Fruit fly (Drosophila melanogaster): ENCODE results near the gene Pbp45.

Gene Pbp45

DNA sequence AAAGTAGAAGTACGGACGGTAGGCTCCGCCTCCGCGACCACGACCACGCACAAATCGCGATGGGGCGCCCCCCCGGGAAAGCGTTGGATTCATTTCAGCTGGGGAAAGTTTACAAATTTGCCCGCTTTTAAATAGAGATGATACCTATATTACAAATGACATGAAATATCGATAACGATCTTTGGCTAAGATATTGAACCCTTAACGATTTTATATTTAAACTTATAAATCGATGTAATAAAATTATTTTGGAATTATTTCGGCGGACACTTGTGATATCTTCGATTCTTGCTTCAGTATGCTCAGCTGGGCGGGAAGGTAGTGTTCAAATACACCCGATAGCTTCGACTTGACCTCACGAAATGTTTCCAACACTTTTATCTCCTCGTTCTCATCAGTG, 6.8 kb downstream of the Pbp45 start, which contains the start of gene rec:
Gene rec, minus strand, starts transcription at position 108 of the 400 bp plus-strand sequence.
- TF ChIP-seq h (optimal IDR thresholded peaks at IDR 0.05) = no peak
- TF ChIP-seq Sin3A (optimal IDR thresholded peaks at IDR 0.05) = no peak
- TF ChIP-seq insv (optimal IDR thresholded peaks at IDR 0.05) = no peak

DNA sequence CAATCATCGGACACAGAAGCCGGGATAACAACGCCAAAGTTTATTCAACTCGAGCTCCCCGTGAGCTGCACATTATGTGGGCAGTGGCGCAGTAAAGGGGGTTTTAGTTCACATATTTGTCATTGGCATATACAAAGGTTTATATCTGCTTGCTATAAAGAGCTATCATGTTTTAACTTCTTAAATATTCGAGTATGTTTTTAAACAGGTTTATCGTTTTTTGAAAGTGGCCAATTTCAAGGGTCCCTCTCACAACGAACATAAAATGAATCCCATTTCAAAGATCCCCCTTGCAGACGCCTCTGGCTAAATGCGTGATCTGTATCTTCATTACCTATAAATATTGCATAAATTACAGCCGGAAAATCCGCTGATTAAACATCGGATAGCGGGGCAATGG, 11.8 kb downstream of the Pbp45 start:
- no peak for TF ChIP-seq insv (optimal IDR thresholded peaks at IDR 0.05)
- no peak for TF ChIP-seq Sin3A (optimal IDR thresholded peaks at IDR 0.05)
- no peak for TF ChIP-seq Myc (optimal IDR thresholded peaks at IDR 0.05)

DNA sequence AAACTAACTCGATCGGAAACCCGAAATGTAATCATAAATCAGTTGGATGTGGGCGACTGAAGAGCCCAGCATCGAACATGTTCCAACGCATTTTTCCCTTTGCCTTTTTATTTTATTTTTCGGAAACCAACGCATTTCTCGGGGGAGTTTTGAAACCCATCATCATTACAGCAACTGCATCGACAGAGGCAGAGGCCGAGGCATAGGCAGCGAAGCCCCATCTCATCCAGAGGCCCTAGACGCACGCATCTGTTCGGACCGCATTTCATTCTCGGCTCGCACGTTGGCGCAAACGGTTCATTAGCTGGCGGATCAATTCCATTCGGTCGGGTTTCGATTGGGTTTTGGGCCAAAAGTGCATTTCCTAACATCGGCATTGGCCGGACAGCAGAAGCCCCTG, 13.8 kb downstream of the Pbp45 start, which contains the start of gene CG4576:
Gene CG4576, plus strand, starts transcription at position 227 of the 400 bp plus-strand sequence.
- TF ChIP-seq Myc (optimal IDR thresholded peaks at IDR 0.05) = no peak
- no peak for TF ChIP-seq h (optimal IDR thresholded peaks at IDR 0.05)
- no peak for TF ChIP-seq psq (optimal IDR thresholded peaks at IDR 0.05)
- no peak for TF ChIP-seq insv (optimal IDR thresholded peaks at IDR 0.05)
- no peak for TF ChIP-seq Sin3A (optimal IDR thresholded peaks at IDR 0.05)
- TF ChIP-seq ttk (optimal IDR thresholded peaks at IDR 0.05) = no peak

DNA sequence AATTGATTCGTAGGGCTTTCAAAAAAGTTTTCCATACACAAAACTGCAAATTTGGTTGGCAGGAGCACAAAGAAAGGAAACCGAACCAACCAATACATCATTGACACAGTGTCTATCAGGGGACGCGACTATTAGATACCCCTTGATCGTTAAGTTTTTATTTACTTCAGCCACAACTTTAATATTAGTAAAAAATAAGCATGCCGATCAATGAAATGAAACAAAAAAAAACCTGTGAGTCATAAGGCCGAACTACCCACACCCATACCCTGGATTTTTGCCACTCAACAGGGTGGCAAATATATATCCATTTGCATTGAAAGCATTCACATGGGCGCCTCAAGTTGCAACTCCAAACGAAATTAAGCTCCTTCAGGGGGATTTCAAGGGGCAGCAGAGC, 23.0 kb downstream of the Pbp45 start:
- TF ChIP-seq ttk (optimal IDR thresholded peaks at IDR 0.05) (no peak), insv (optimal IDR thresholded peaks at IDR 0.05) (no peak), Sin3A (optimal IDR thresholded peaks at IDR 0.05) (no peak), Myc (optimal IDR thresholded peaks at IDR 0.05) (no peak), psq (optimal IDR thresholded peaks at IDR 0.05) (no peak), h (optimal IDR thresholded peaks at IDR 0.05) (no peak)

DNA sequence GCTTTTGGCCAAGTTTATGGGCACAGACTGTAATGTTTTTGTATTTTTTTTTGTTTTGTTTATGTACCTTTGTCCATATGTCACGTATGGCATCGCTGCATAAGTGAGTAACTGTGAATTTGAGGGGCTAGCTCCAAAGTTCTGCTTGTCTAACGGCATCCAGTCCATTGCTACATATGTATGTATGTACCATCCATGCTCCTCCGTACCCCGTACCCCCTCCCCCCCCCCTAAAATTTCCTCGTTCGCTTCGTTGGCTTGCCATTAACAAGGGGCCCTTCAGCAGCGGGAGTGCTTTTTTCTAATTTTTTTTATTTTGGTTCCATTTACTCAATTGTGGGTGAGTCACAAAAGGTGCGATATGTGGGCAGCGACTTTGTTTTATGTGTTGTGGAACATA, 25.2 kb downstream of the Pbp45 start:
- TF ChIP-seq Sin3A (optimal IDR thresholded peaks at IDR 0.05) (no peak), h (optimal IDR thresholded peaks at IDR 0.05) (no peak), psq (optimal IDR thresholded peaks at IDR 0.05) (no peak)

DNA sequence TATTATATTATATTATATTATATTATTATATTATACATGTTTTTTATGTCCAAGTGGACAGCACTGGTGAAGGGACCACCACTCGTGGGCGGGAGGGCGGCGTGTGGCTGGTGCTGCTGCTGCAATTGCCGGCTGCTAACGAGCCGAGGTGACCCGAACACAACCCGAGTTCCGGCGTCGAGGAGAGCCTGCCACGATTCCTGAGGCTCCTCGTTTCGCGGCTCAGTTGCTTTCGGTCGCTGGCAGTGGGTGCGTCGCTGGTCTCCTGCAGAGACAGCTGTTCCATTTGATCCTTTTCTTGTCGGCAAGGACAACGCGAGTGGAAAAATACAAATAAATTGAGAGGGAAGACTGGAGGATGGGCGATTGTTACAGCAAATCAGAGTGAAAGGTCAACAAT, 28.9 kb downstream of the Pbp45 start:
- TF ChIP-seq insv (optimal IDR thresholded peaks at IDR 0.05) (no peak), h (optimal IDR thresholded peaks at IDR 0.05) (no peak), Sin3A (optimal IDR thresholded peaks at IDR 0.05) (no peak), psq (optimal IDR thresholded peaks at IDR 0.05) (no peak), Myc (optimal IDR thresholded peaks at IDR 0.05) (no peak)

DNA sequence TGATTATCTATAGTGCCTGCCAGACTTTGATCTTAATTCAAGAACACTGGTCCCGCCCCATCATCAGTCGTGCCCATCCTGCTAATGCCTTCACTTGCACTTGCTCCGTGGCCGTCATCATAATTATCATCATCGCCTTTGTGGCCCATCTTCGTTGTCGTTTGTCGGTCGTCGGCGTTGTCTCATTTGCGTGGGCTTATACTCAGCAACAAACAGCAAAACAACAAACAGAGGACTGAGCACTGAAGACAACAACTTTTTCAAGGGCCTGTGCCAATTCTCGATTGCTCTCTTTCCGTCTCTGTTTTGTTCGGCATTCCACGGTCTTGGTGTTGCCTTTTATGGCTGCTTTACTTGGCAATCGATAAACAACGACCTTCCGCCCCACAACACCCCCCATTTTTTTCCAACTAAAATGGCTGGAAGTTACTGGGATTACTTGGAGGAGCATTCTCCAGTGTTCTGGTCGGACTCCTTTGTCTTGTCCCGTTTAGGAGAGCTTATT, 31.4 kb downstream of the Pbp45 start:
- no peak for TF ChIP-seq Sin3A (optimal IDR thresholded peaks at IDR 0.05)
- TF ChIP-seq ttk (optimal IDR thresholded peaks at IDR 0.05) = no peak
- TF ChIP-seq Myc (optimal IDR thresholded peaks at IDR 0.05) = no peak
- no peak for TF ChIP-seq insv (optimal IDR thresholded peaks at IDR 0.05)

DNA sequence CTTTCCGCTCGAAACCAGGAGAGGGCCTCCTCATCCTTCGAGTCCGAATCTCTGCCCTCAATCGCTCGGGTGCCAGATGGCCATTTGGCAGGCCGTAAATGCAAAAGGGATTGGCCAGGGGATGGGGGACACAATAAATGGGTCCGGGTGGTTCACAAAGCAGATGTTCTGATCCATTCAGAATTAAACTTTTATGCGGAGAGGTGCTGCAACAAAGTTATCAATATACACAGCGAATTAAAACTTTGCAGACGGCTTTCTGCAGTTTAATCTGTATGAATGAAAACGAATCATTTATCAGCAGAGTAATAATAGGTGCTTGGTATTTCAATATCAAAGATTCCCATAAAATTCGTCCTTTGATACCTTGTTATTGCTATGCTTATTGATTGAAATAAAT, 32.0 kb downstream of the Pbp45 start:
- TF ChIP-seq Sin3A (optimal IDR thresholded peaks at IDR 0.05) (no peak), ttk (optimal IDR thresholded peaks at IDR 0.05) (no peak), Myc (optimal IDR thresholded peaks at IDR 0.05) (no peak), psq (optimal IDR thresholded peaks at IDR 0.05) (no peak), insv (optimal IDR thresholded peaks at IDR 0.05) (no peak), h (optimal IDR thresholded peaks at IDR 0.05) (no peak)

DNA sequence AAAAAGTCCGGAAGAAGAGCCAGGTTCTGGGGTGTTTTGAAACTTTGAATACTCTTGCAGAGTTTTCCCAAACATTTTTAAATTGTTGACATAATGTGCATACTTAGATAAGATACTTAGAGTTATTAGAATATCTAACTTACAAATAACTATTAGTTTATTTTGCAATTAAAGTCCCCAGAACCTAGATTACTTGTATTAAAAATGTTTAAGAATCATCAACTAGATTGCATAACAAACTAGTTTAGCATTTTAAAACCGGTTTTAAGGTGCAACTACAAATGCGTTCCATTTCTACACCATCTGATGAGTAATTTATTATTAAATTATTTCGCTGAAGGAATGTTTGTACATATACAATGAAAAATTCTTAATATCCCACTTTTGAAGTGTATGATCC, 33.0 kb downstream of the Pbp45 start:
- TF ChIP-seq Myc (optimal IDR thresholded peaks at IDR 0.05) (no peak), Sin3A (optimal IDR thresholded peaks at IDR 0.05) (no peak), psq (optimal IDR thresholded peaks at IDR 0.05) (no peak), h (optimal IDR thresholded peaks at IDR 0.05) (no peak), insv (optimal IDR thresholded peaks at IDR 0.05) (no peak)

DNA sequence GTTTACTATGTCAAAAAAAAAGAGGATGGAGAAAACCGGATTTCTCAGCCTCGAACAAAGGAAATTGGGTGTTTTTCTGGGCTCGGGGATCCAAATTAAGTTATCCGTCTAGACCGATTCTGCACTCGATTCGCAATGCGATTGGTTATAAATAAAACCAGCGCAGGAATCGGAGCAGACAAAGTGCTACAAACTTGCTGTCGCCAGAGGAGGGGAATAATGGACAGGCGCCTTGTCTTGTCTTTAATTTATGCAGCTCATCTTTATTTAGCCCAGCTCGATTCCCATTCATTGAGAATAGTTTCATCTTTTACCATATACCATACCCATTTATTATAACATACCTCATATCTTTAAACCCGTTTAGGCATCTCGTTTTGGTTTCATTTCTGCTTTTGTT, 34.6 kb downstream of the Pbp45 start:
- TF ChIP-seq Sin3A (optimal IDR thresholded peaks at IDR 0.05) = no peak
- TF ChIP-seq insv (optimal IDR thresholded peaks at IDR 0.05) = no peak
- TF ChIP-seq ttk (optimal IDR thresholded peaks at IDR 0.05) = no peak
- no peak for TF ChIP-seq psq (optimal IDR thresholded peaks at IDR 0.05)
- no peak for TF ChIP-seq h (optimal IDR thresholded peaks at IDR 0.05)

DNA sequence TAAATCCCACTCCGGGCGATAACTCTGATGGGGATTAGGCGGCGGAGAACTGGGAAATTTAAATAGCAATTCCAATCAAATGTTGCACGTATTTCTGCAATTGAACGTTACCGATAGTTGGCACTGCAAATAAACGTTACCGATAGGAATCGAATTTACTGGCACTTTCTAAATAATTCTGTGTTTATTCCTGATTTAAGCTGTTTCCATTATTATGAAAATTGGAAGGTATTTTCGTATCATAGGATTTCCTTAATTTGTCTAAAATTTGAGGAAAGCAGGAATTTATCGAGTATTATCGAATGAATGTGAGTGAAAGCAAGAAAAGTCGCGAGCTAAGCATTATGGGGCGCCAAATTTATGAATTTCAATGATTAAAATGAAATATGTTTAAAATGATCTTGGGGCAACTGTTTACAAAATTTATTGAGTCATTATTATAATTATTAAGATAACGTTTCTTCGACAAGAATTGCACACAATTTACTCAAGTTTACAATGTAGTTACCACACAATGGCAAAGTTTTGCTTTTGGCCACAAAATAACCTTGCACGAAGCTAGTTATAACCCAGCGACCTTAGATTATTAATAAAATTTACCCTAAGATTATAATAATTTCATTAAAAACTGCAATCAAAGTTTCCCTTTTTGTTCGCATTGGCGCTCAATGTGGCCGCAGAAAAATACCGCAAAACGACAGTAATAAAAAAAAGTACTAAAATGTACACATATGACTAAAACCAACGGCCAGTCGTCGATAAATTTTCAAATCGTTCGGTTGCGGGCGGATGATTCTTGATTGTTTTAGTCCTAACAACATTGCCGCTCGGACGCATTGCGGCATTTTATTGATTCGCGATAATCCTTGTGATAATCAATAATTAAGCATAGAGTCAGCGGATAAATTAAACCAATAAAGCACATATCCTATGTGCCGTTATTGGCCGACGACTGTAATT, 35.5 kb downstream of the Pbp45 start, which contains the start of gene alpha-Man-IIb:
Gene alpha-Man-IIb, plus strand, starts transcription at position 747 of the 960 bp plus-strand sequence.
- no peak for TF ChIP-seq h (optimal IDR thresholded peaks at IDR 0.05)
- peak; percentile 74 for TF ChIP-seq psq (optimal IDR thresholded peaks at IDR 0.05)

DNA sequence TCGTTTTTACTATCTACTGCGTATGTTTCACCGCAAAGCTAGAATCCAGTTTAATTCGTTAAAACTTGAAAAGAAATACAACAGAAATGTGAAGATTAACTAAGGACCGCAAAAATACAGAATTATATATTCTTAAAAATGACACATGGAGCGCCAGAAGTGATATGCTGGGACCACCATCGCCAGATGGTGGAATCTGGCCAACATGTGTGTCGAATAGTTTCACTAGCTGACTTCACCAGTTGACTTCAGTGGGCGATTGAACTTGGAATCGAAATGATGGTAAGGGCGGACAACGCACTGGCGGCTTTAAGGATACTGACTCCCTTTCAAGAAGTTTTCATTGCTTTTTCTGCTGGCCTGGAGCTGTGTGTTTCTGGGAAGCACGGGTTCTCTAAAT, 37.3 kb downstream of the Pbp45 start, which contains the start of gene CG9593:
Gene CG9593, plus strand, starts transcription at position 270 of the 400 bp plus-strand sequence.
- TF ChIP-seq ttk (optimal IDR thresholded peaks at IDR 0.05) (no peak), Sin3A (optimal IDR thresholded peaks at IDR 0.05) (no peak), Myc (optimal IDR thresholded peaks at IDR 0.05) (no peak), h (optimal IDR thresholded peaks at IDR 0.05) (no peak), psq (optimal IDR thresholded peaks at IDR 0.05) (no peak), insv (optimal IDR thresholded peaks at IDR 0.05) (no peak)

DNA sequence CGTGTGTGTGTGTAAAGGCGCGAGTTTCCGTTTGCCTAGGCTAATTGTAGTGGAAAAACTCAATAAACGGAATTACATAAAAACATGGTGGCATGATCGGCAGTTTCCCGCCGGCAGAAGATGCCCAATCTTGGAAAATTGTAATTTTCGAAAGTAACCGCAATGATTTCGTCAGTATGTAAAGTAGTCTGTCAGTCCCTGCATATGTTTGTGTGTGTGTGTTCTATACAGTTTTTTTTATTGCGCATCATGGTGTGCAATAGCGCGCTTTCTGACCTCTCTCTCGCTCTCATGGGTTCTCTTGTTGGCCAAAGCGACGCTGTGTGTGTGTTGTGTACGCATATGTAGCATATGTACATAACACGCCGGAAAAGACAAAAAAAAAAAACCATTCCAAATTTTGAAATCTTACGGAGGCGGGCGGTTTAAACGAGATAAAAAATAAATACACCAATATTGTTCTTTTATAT, 45.0 kb downstream of the Pbp45 start:
- TF ChIP-seq insv (optimal IDR thresholded peaks at IDR 0.05) (no peak), Sin3A (optimal IDR thresholded peaks at IDR 0.05) (no peak), ttk (optimal IDR thresholded peaks at IDR 0.05) (no peak), psq (optimal IDR thresholded peaks at IDR 0.05) (no peak), Myc (optimal IDR thresholded peaks at IDR 0.05) (no peak), h (optimal IDR thresholded peaks at IDR 0.05) (no peak)
